Worm (Caenorhabditis elegans) whole organism, L2 larva: ENCODE results near the gene F21A3.4.

Source experiments
- C34F6.9 ChIP-seq: fragments of 150-350 bp; optimal IDR thresholded peaks from 2 replicates; lab custom pipeline; 2014; ENCODE audit warnings: missing biosample characterization, missing genetic modification characterization
- F13H6.1 ChIP-seq: sonication (generic microtip); optimal IDR thresholded peaks from 2 replicates; lab custom pipeline; 2016; ENCODE audit warnings: missing genetic modification characterization, missing compliant biosample characterization
- R02D3.7 ChIP-seq: fragments of 150-350 bp; optimal IDR thresholded peaks from 2 replicates; lab custom pipeline; 2014; ENCODE audit warnings: missing biosample characterization, missing genetic modification characterization
- Y55F3AM.14 ChIP-seq: fragments of 200-800 bp; sonication (Bioruptor generic); optimal IDR thresholded peaks from 2 replicates; lab custom pipeline; 2018; ENCODE audit warnings: mild to moderate bottlenecking, missing genetic modification characterization, missing compliant biosample characterization
- ZK546.5 ChIP-seq: sonication (generic microtip); optimal IDR thresholded peaks from 2 replicates; lab custom pipeline; 2017; ENCODE audit warnings: missing biosample characterization, missing genetic modification characterization
- alr-1 ChIP-seq: fragments of 150-350 bp; optimal IDR thresholded peaks from 2 replicates; lab custom pipeline; 2014; ENCODE audit warnings: missing biosample characterization, missing genetic modification characterization
- aly-2 ChIP-seq: fragments of 150-350 bp; optimal IDR thresholded peaks from 2 replicates; lab custom pipeline; 2014; ENCODE audit warnings: missing biosample characterization, missing genetic modification characterization
- ama-1 ChIP-seq: fragments of 150-350 bp; optimal IDR thresholded peaks from 2 replicates; lab custom pipeline; 2018; ENCODE audit warnings: inconsistent platforms
- blmp-1 ChIP-seq: sonication (generic microtip); optimal IDR thresholded peaks from 2 replicates; lab custom pipeline; 2017; ENCODE audit warnings: missing genetic modification characterization, mild to moderate bottlenecking, missing compliant biosample characterization, antibody characterized with exemption, moderate library complexity; ENCODE audit not compliant: insufficient read depth
- ceh-16 ChIP-seq: fragments of 150-350 bp; optimal IDR thresholded peaks from 2 replicates; lab custom pipeline; 2014; ENCODE audit warnings: missing biosample characterization, missing genetic modification characterization
- ceh-82 ChIP-seq: fragments of 150-350 bp; optimal IDR thresholded peaks from 2 replicates; lab custom pipeline; 2014; ENCODE audit warnings: missing biosample characterization, missing genetic modification characterization
- crh-2 ChIP-seq: sonication (generic microtip); optimal IDR thresholded peaks from 2 replicates; lab custom pipeline; 2017; ENCODE audit warnings: missing biosample characterization, missing genetic modification characterization
- dmd-4 ChIP-seq: sonication (generic microtip); optimal IDR thresholded peaks from 2 replicates; lab custom pipeline; 2017; ENCODE audit warnings: missing biosample characterization, missing genetic modification characterization
- egl-27 ChIP-seq: sonication (generic microtip); optimal IDR thresholded peaks from 3 replicates; lab custom pipeline; 2017; ENCODE audit warnings: missing biosample characterization, missing genetic modification reagents, missing genetic modification characterization
- elt-1 ChIP-seq: fragments of 150-350 bp; optimal IDR thresholded peaks from 2 replicates; lab custom pipeline; 2014; ENCODE audit warnings: missing biosample characterization, missing genetic modification characterization
- elt-3 ChIP-seq: sonication (generic microtip); optimal IDR thresholded peaks from 2 replicates; lab custom pipeline; 2017; ENCODE audit warnings: missing biosample characterization, missing genetic modification characterization
- fos-1 ChIP-seq: fragments of 150-350 bp; optimal IDR thresholded peaks from 2 replicates; lab custom pipeline; 2014; ENCODE audit warnings: missing biosample characterization, missing genetic modification characterization
- gmeb-1 ChIP-seq: fragments of 150-350 bp; optimal IDR thresholded peaks from 2 replicates; lab custom pipeline; 2014; ENCODE audit warnings: missing biosample characterization, missing genetic modification characterization
- lin-11 ChIP-seq: fragments of 150-350 bp; sonication (generic microtip); optimal IDR thresholded peaks from 2 replicates; lab custom pipeline; 2014; ENCODE audit warnings: missing biosample characterization, missing genetic modification characterization, inconsistent platforms, mixed read lengths
- lin-13 ChIP-seq: fragments of 150-350 bp; optimal IDR thresholded peaks from 2 replicates; lab custom pipeline; 2014; ENCODE audit warnings: missing biosample characterization, missing genetic modification reagents, missing genetic modification characterization
- lin-39 ChIP-seq: fragments of 150-350 bp; optimal IDR thresholded peaks from 2 replicates; lab custom pipeline; 2014; ENCODE audit warnings: missing biosample characterization, missing genetic modification reagents, missing genetic modification characterization
- lsy-2 ChIP-seq, 2 experiments: fragments of 150-350 bp in 1 of 2; sonication (generic microtip) in 1 of 2; optimal IDR thresholded peaks; 2 replicates each; lab custom pipeline; 2014 to 2017; ENCODE audit warnings: missing biosample characterization in 2 of 2, missing genetic modification characterization in 2 of 2
- mab-5 ChIP-seq: fragments of 150-350 bp; optimal IDR thresholded peaks from 2 replicates; lab custom pipeline; 2014; ENCODE audit warnings: missing biosample characterization, missing genetic modification characterization
- mbf-1 ChIP-seq: sonication (generic microtip); optimal IDR thresholded peaks from 2 replicates; lab custom pipeline; 2017; ENCODE audit warnings: missing biosample characterization, missing genetic modification characterization
- mdl-1 ChIP-seq, 2 experiments: fragments of 150-350 bp in 1 of 2; sonication (generic microtip) in 1 of 2; optimal IDR thresholded peaks; 2 replicates each; lab custom pipeline; 2017; ENCODE audit warnings: missing biosample characterization in 2 of 2, missing genetic modification characterization in 2 of 2
- nhr-10 ChIP-seq: sonication (generic microtip); optimal IDR thresholded peaks from 2 replicates; lab custom pipeline; 2017; ENCODE audit warnings: missing biosample characterization, missing genetic modification characterization
- nhr-11 ChIP-seq: fragments of 150-350 bp; optimal IDR thresholded peaks from 2 replicates; lab custom pipeline; 2014; ENCODE audit warnings: missing biosample characterization, missing genetic modification characterization
- nhr-12 ChIP-seq: fragments of 150-350 bp; optimal IDR thresholded peaks from 2 replicates; lab custom pipeline; 2014; ENCODE audit warnings: missing biosample characterization, missing genetic modification characterization
- nhr-129 ChIP-seq: fragments of 150-350 bp; optimal IDR thresholded peaks from 2 replicates; lab custom pipeline; 2014; ENCODE audit warnings: missing biosample characterization, missing genetic modification characterization
- nhr-21 ChIP-seq: fragments of 150-350 bp; optimal IDR thresholded peaks from 2 replicates; lab custom pipeline; 2014; ENCODE audit warnings: missing biosample characterization, missing genetic modification characterization
- nhr-23 ChIP-seq: fragments of 150-350 bp; optimal IDR thresholded peaks from 2 replicates; lab custom pipeline; 2014; ENCODE audit warnings: missing biosample characterization, missing genetic modification reagents, missing genetic modification characterization
- nhr-237 ChIP-seq: fragments of 150-350 bp; optimal IDR thresholded peaks from 2 replicates; lab custom pipeline; 2014; ENCODE audit warnings: missing biosample characterization, missing genetic modification characterization
- nhr-25 ChIP-seq: fragments of 150-350 bp; sonication (generic microtip); optimal IDR thresholded peaks from 3 replicates; lab custom pipeline; 2014; ENCODE audit warnings: missing biosample characterization, missing genetic modification characterization
- nhr-6 ChIP-seq: fragments of 150-350 bp; optimal IDR thresholded peaks from 2 replicates; lab custom pipeline; 2014; ENCODE audit warnings: missing biosample characterization, missing genetic modification characterization
- nhr-77 ChIP-seq: fragments of 150-350 bp; optimal IDR thresholded peaks from 2 replicates; lab custom pipeline; 2014; ENCODE audit warnings: missing biosample characterization, missing genetic modification characterization
- peb-1 ChIP-seq: fragments of 150-350 bp; optimal IDR thresholded peaks from 2 replicates; lab custom pipeline; 2014; ENCODE audit warnings: missing biosample characterization, missing genetic modification characterization
- sem-4 ChIP-seq: fragments of 150-350 bp; optimal IDR thresholded peaks from 2 replicates; lab custom pipeline; 2014; ENCODE audit warnings: missing biosample characterization, missing genetic modification reagents, missing genetic modification characterization
- skn-1 ChIP-seq: sonication (generic microtip); optimal IDR thresholded peaks from 2 replicates; lab custom pipeline; 2017; ENCODE audit warnings: missing biosample characterization, missing genetic modification characterization
- sma-3 ChIP-seq: sonication (generic microtip); optimal IDR thresholded peaks from 2 replicates; lab custom pipeline; 2016; ENCODE audit warnings: missing genetic modification reagents, missing genetic modification characterization, missing compliant biosample characterization
- sma-9 ChIP-seq, 2 experiments: fragments of 150-350 bp in 1 of 2; sonication (generic microtip) in 1 of 2; optimal IDR thresholded peaks; 2 replicates each; lab custom pipeline; 2014 to 2016; ENCODE audit warnings: missing genetic modification characterization in 2 of 2, mild to moderate bottlenecking in 1 of 2, missing biosample characterization in 1 of 2, missing compliant biosample characterization in 1 of 2, missing genetic modification reagents in 1 of 2, moderate library complexity in 1 of 2
- snpc-4 ChIP-seq: fragments of 150-350 bp; optimal IDR thresholded peaks from 2 replicates; lab custom pipeline; 2014; ENCODE audit warnings: missing biosample characterization, missing genetic modification characterization
- unc-39 ChIP-seq: fragments of 150-350 bp; optimal IDR thresholded peaks from 2 replicates; lab custom pipeline; 2014; ENCODE audit warnings: missing biosample characterization, missing genetic modification characterization
- unc-55 ChIP-seq: fragments of 150-350 bp; sonication (generic microtip); optimal IDR thresholded peaks from 3 replicates; lab custom pipeline; 2014; ENCODE audit warnings: missing biosample characterization, missing genetic modification reagents, missing genetic modification characterization
- unc-62 ChIP-seq: fragments of 150-350 bp; optimal IDR thresholded peaks from 2 replicates; lab custom pipeline; 2014; ENCODE audit warnings: missing biosample characterization, missing genetic modification reagents, missing genetic modification characterization
- zag-1 ChIP-seq: fragments of 150-350 bp; optimal IDR thresholded peaks from 2 replicates; lab custom pipeline; 2014; ENCODE audit warnings: missing biosample characterization, missing genetic modification characterization
- ztf-1 ChIP-seq: fragments of 200-800 bp; sonication (Bioruptor generic); conservative IDR thresholded peaks from 2 replicates; pipeline ENCODE4 v1.3.6; 2022; ENCODE audit warnings: missing genetic modification characterization, missing compliant biosample characterization
- ztf-11 ChIP-seq: sonication (generic microtip); optimal IDR thresholded peaks from 2 replicates; lab custom pipeline; 2017; ENCODE audit warnings: missing biosample characterization, missing genetic modification characterization
- ztf-4 ChIP-seq: fragments of 150-350 bp; optimal IDR thresholded peaks from 2 replicates; lab custom pipeline; 2014; ENCODE audit warnings: missing biosample characterization, missing genetic modification characterization

Gene F21A3.4

ce11 chrV:15511613-15512216 lies 24.7 kb upstream of the F21A3.4 start, which contains the start of gene rpl-38:
Gene rpl-38, plus strand, starts transcription at chrV:15512166.
- TF ChIP-seq nhr-77 (tag; lab: Kevin White, UChicago) (peak; percentile 43), sem-4 (no peak), lin-39 (tag; lab: Kevin White, UChicago) (no peak), zag-1 (tag; lab: Kevin White, UChicago) (peak; percentile 22), Y55F3AM.14 (GFP tag; lab: Kevin White, UChicago) (no peak), ZK546.5 (tag; lab: Kevin White, UChicago) (peak; percentile 21), dmd-4 (no peak), C34F6.9 (tag; lab: Kevin White, UChicago) (peak; percentile 83), ama-1 (lab: Kevin White, UChicago) (no peak), mdl-1 (tag; optimal IDR thresholded peaks at IDR 0.05; lab: Kevin White, UChicago) (no peak), R02D3.7 (peak; percentile 45), elt-1 (tag; lab: Kevin White, UChicago) (no peak), egl-27 (tag; lab: Kevin White, UChicago) (peak; percentile 43), nhr-237 (tag; lab: Kevin White, UChicago) (no peak), lin-11 (tag; lab: Kevin White, UChicago) (peak; percentile 69), skn-1 (tag; lab: Kevin White, UChicago) (no peak), aly-2 (tag; lab: Kevin White, UChicago) (no peak), ceh-16 (tag; lab: Kevin White, UChicago) (peak; percentile 18), peb-1 (tag; lab: Kevin White, UChicago) (no peak), nhr-10 (tag; lab: Kevin White, UChicago) (no peak), nhr-23 (tag; lab: Kevin White, UChicago) (no peak), nhr-21 (peak; percentile 72), snpc-4 (tag; lab: Kevin White, UChicago) (peak; percentile 80), alr-1 (no peak), unc-62 (GFP tag; lab: Kevin White, UChicago) (no peak), nhr-12 (tag; lab: Kevin White, UChicago) (no peak), ztf-4 (no peak), nhr-11 (tag; lab: Kevin White, UChicago) (no peak), mab-5 (peak; percentile 45), sma-3 (GFP tag; lab: Kevin White, UChicago) (peak; percentile 65), F13H6.1 (tag; lab: Kevin White, UChicago) (peak; percentile 71), lsy-2 (tag; optimal IDR thresholded peaks at IDR 0.05; lab: Kevin White, UChicago) (peak; percentile 98 to 99), nhr-6 (tag; lab: Kevin White, UChicago) (peak; percentile 56), ztf-11 (tag; lab: Kevin White, UChicago) (no peak), fos-1 (tag; lab: Kevin White, UChicago) (peak; percentile 48), gmeb-1 (peak; percentile 85), crh-2 (tag; lab: Kevin White, UChicago) (peak; percentile 86), mbf-1 (tag; lab: Kevin White, UChicago) (no peak), lin-13 (GFP tag; lab: Kevin White, UChicago) (no peak), unc-39 (tag; lab: Kevin White, UChicago) (no peak), sma-9 (GFP tag; optimal IDR thresholded peaks at IDR 0.05; lab: Kevin White, UChicago) (peak; percentile 86), sma-9 (tag; optimal IDR thresholded peaks at IDR 0.05; lab: Kevin White, UChicago) (no peak), blmp-1 (tag; lab: Kevin White, UChicago) (peak; percentile 58), ceh-82 (peak; percentile 28), ztf-1 (GFP tag; lab: Robert Waterston, UW) (no peak), nhr-25 (tag; lab: Kevin White, UChicago) (peak; percentile 82), nhr-129 (tag; lab: Kevin White, UChicago) (peak; percentile 87), elt-3 (tag; lab: Kevin White, UChicago) (no peak), unc-55 (peak; percentile 95)
